Fruit fly (Drosophila melanogaster) whole organism, embryonic: ENCODE measurements around the gene CG7264.

ENCODE experiments used
- Adf1 ChIP-seq: fragments of 200-800 bp; sonication (Bioruptor generic); IDR thresholded peaks from 2 replicates; pipeline ENCODE4 v1.3.6; 2022; ENCODE audit warnings: missing biosample characterization, missing genetic modification characterization
- Asciz ChIP-seq: fragments of 200-800 bp; sonication (Bioruptor generic); optimal IDR thresholded peaks from 2 replicates; lab custom pipeline; 2017; ENCODE audit warnings: missing biosample characterization, mild to moderate bottlenecking, missing genetic modification characterization, missing genetic modification reagents
- Bdp1 ChIP-seq: fragments of 200-800 bp; sonication (Bioruptor generic); optimal IDR thresholded peaks from 3 replicates; lab custom pipeline; 2016; ENCODE audit warnings: missing biosample characterization, missing genetic modification characterization
- BtbVII ChIP-seq: fragments of 200-800 bp; sonication (Bioruptor generic); optimal IDR thresholded peaks from 3 replicates; lab custom pipeline; 2017; ENCODE audit warnings: missing biosample characterization, mild to moderate bottlenecking, missing genetic modification characterization
- CG11085 ChIP-seq: fragments of 200-800 bp; sonication (Bioruptor generic); IDR thresholded peaks from 2 replicates; pipeline ENCODE4 v1.3.6; 2022; ENCODE audit warnings: missing biosample characterization, missing genetic modification characterization
- CG11247 ChIP-seq: fragments of 200-800 bp; sonication (Bioruptor generic); IDR thresholded peaks from 2 replicates; pipeline ENCODE4 v1.3.6; 2022; ENCODE audit warnings: missing biosample characterization, missing genetic modification characterization
- CG12155 ChIP-seq: fragments of 200-800 bp; sonication (Bioruptor generic); optimal IDR thresholded peaks from 3 replicates; lab custom pipeline; 2016; ENCODE audit warnings: missing biosample characterization, missing genetic modification characterization
- CG12219 ChIP-seq: fragments of 200-800 bp; sonication (Bioruptor generic); optimal IDR thresholded peaks from 3 replicates; lab custom pipeline; 2018; ENCODE audit warnings: missing biosample characterization, mild to moderate bottlenecking, missing genetic modification characterization
- CG1233 ChIP-seq: fragments of 200-800 bp; sonication (Bioruptor generic); optimal IDR thresholded peaks from 4 replicates; lab custom pipeline; 2018; ENCODE audit warnings: missing biosample characterization, mild to moderate bottlenecking, missing genetic modification characterization
- CG14710 ChIP-seq: fragments of 200-800 bp; sonication (Bioruptor generic); optimal IDR thresholded peaks from 3 replicates; lab custom pipeline; 2019; ENCODE audit warnings: missing biosample characterization, mild to moderate bottlenecking, missing genetic modification characterization, moderate library complexity
- CG15514 ChIP-seq: fragments of 200-800 bp; sonication (Bioruptor generic); optimal IDR thresholded peaks from 3 replicates; lab custom pipeline; 2017; ENCODE audit warnings: missing biosample characterization, missing genetic modification characterization, mild to moderate bottlenecking, moderate library complexity, missing genetic modification reagents
- CG17912 ChIP-seq: fragments of 200-800 bp; sonication (Bioruptor generic); optimal IDR thresholded peaks from 2 replicates; lab custom pipeline; 2018; ENCODE audit warnings: missing biosample characterization, mild to moderate bottlenecking, missing genetic modification characterization
- CG1832 ChIP-seq: fragments of 200-800 bp; sonication (Bioruptor generic); optimal IDR thresholded peaks from 2 replicates; lab custom pipeline; 2017; ENCODE audit warnings: missing biosample characterization, mild to moderate bottlenecking, missing genetic modification characterization, inconsistent platforms
- CG18599 ChIP-seq: fragments of 200-800 bp; sonication (Bioruptor generic); optimal IDR thresholded peaks from 3 replicates; lab custom pipeline; 2017; ENCODE audit warnings: missing biosample characterization, missing genetic modification characterization, mild to moderate bottlenecking, moderate library complexity, missing genetic modification reagents
- CG2129 ChIP-seq: fragments of 200-800 bp; sonication (Bioruptor generic); IDR thresholded peaks from 2 replicates; pipeline ENCODE4 v1.3.6; 2022; ENCODE audit warnings: missing biosample characterization, missing genetic modification characterization; ENCODE audit not compliant: partially characterized antibody
- CG2199 ChIP-seq: fragments of 200-800 bp; sonication (Bioruptor generic); IDR thresholded peaks from 3 replicates; pipeline ENCODE4 v1.3.6; 2022; ENCODE audit warnings: missing biosample characterization, missing genetic modification characterization
- CG2678 ChIP-seq: fragments of 200-800 bp; sonication (Bioruptor generic); optimal IDR thresholded peaks from 3 replicates; lab custom pipeline; 2019; ENCODE audit warnings: missing biosample characterization, mild to moderate bottlenecking, missing genetic modification characterization, moderate library complexity
- CG34376 ChIP-seq: fragments of 200-800 bp; sonication (Bioruptor generic); optimal IDR thresholded peaks from 2 replicates; lab custom pipeline; 2018; ENCODE audit warnings: missing biosample characterization, mild to moderate bottlenecking, missing genetic modification characterization
- CG3847 ChIP-seq: fragments of 200-800 bp; sonication (Bioruptor generic); IDR thresholded peaks from 2 replicates; pipeline ENCODE4 v1.3.6; 2022; ENCODE audit warnings: missing biosample characterization, missing genetic modification characterization
- CG3995 ChIP-seq: fragments of 200-800 bp; sonication (Bioruptor generic); optimal IDR thresholded peaks from 3 replicates; lab custom pipeline; 2016; ENCODE audit warnings: missing biosample characterization, missing genetic modification characterization
- CG5245 ChIP-seq: fragments of 200-800 bp; sonication (Bioruptor generic); optimal IDR thresholded peaks from 3 replicates; lab custom pipeline; 2016; ENCODE audit warnings: missing biosample characterization, missing genetic modification characterization
- CG7556 ChIP-seq: fragments of 200-800 bp; sonication (Bioruptor generic); optimal IDR thresholded peaks from 2 replicates; lab custom pipeline; 2017; ENCODE audit warnings: missing biosample characterization, mild to moderate bottlenecking, missing genetic modification characterization
- CHES-1-like ChIP-seq: fragments of 200-800 bp; sonication (Bioruptor generic); optimal IDR thresholded peaks from 2 replicates; lab custom pipeline; 2016; ENCODE audit warnings: missing biosample characterization, missing genetic modification characterization
- CkIIα-i1 ChIP-seq: fragments of 200-800 bp; sonication (Bioruptor generic); IDR thresholded peaks from 2 replicates; pipeline ENCODE4 v1.3.6; 2022; ENCODE audit warnings: missing biosample characterization, missing genetic modification characterization
- Dp ChIP-seq: fragments of 200-800 bp; sonication (Bioruptor generic); optimal IDR thresholded peaks from 2 replicates; lab custom pipeline; 2018; ENCODE audit warnings: missing biosample characterization, mild to moderate bottlenecking, missing genetic modification characterization, moderate library complexity
- Hr78 ChIP-seq, 2 experiments: fragments of 200-800 bp in 1 of 2; fragments of >200 bp in 1 of 2; sonication (Bioruptor generic) in 1 of 2; optimal IDR thresholded peaks; 2 replicates each; lab custom pipeline; 2017 to 2019; ENCODE audit warnings: missing biosample characterization in 2 of 2, missing genetic modification characterization in 2 of 2, mild to moderate bottlenecking in 1 of 2, moderate library complexity in 1 of 2
- Lim3 ChIP-seq: fragments of 200-800 bp; sonication (Bioruptor generic); IDR thresholded peaks from 2 replicates; pipeline ENCODE4 v1.3.6; 2022; ENCODE audit warnings: missing biosample characterization, missing genetic modification characterization
- Lpt ChIP-seq: fragments of >200 bp; optimal IDR thresholded peaks from 2 replicates; lab custom pipeline; 2018; ENCODE audit warnings: missing biosample characterization, missing genetic modification characterization
- Opbp ChIP-seq: fragments of 200-800 bp; sonication (Bioruptor generic); IDR thresholded peaks from 3 replicates; pipeline ENCODE4 v1.3.6; 2022; ENCODE audit warnings: missing biosample characterization, missing genetic modification characterization; ENCODE audit not compliant: partially characterized antibody
- Optix ChIP-seq: fragments of 200-800 bp; sonication (Bioruptor generic); IDR thresholded peaks from 3 replicates; pipeline ENCODE4 v1.3.6; 2022; ENCODE audit warnings: missing biosample characterization, missing genetic modification characterization
- PHDP ChIP-seq: fragments of 200-800 bp; sonication (Bioruptor generic); optimal IDR thresholded peaks from 3 replicates; lab custom pipeline; 2018; ENCODE audit warnings: missing biosample characterization, mild to moderate bottlenecking, missing genetic modification characterization, moderate library complexity
- Poxn ChIP-seq: fragments of 200-800 bp; sonication (Bioruptor generic); IDR thresholded peaks from 2 replicates; pipeline ENCODE4 v1.3.6; 2022; ENCODE audit warnings: missing biosample characterization, missing genetic modification characterization
- Tbp ChIP-seq: fragments of >200 bp; optimal IDR thresholded peaks from 2 replicates; lab custom pipeline; 2018; ENCODE audit warnings: missing biosample characterization, missing genetic modification characterization
- abd-A ChIP-seq: fragments of 200-800 bp; sonication (Bioruptor generic); optimal IDR thresholded peaks from 3 replicates; lab custom pipeline; 2019; ENCODE audit warnings: missing biosample characterization, mild to moderate bottlenecking, missing genetic modification characterization, moderate library complexity
- al ChIP-seq: fragments of 200-800 bp; sonication (Bioruptor generic); IDR thresholded peaks from 2 replicates; pipeline ENCODE4 v1.3.6; 2022; ENCODE audit warnings: missing biosample characterization, missing genetic modification characterization
- aop ChIP-seq: fragments of 200-800 bp; sonication (Bioruptor generic); IDR thresholded peaks from 2 replicates; pipeline ENCODE4 v1.3.6; 2022; ENCODE audit warnings: missing biosample characterization, missing genetic modification characterization
- chm ChIP-seq: fragments of 200-800 bp; sonication (Bioruptor generic); IDR thresholded peaks from 2 replicates; pipeline ENCODE4 v1.3.6; 2022; ENCODE audit warnings: missing biosample characterization, missing genetic modification characterization
- en ChIP-seq: fragments of 200-800 bp; sonication (Bioruptor generic); optimal IDR thresholded peaks from 2 replicates; lab custom pipeline; 2016; ENCODE audit warnings: missing biosample characterization, missing genetic modification characterization
- eyg ChIP-seq: fragments of 200-800 bp; sonication (Bioruptor generic); optimal IDR thresholded peaks from 3 replicates; lab custom pipeline; 2016; ENCODE audit warnings: missing biosample characterization, missing genetic modification characterization
- h ChIP-seq: fragments of >200 bp; optimal IDR thresholded peaks from 2 replicates; lab custom pipeline; 2017
- hb ChIP-seq: fragments of 200-800 bp; sonication (Bioruptor generic); IDR thresholded peaks from 3 replicates; pipeline ENCODE4 v1.3.6; 2022; ENCODE audit warnings: missing biosample characterization, missing genetic modification characterization; ENCODE audit not compliant: partially characterized antibody
- ind ChIP-seq: fragments of 200-800 bp; sonication (Bioruptor generic); optimal IDR thresholded peaks from 3 replicates; lab custom pipeline; 2016; ENCODE audit warnings: missing biosample characterization, missing genetic modification characterization
- otp ChIP-seq: fragments of 200-800 bp; sonication (Bioruptor generic); IDR thresholded peaks from 3 replicates; pipeline ENCODE4, ENCODE4 v1.3.6; 2022; ENCODE audit warnings: missing biosample characterization, missing genetic modification characterization
- pros ChIP-seq: fragments of 200-800 bp; sonication (Bioruptor generic); optimal IDR thresholded peaks from 3 replicates; lab custom pipeline; 2019; ENCODE audit warnings: missing biosample characterization, mild to moderate bottlenecking, missing genetic modification characterization, moderate library complexity
- pum ChIP-seq: fragments of 200-800 bp; sonication (Bioruptor generic); optimal IDR thresholded peaks from 2 replicates; lab custom pipeline; 2016; ENCODE audit warnings: missing biosample characterization, missing genetic modification characterization
- rib ChIP-seq: fragments of 200-800 bp; sonication (Bioruptor generic); IDR thresholded peaks from 2 replicates; pipeline ENCODE4 v1.3.6; 2022; ENCODE audit warnings: missing biosample characterization, missing genetic modification characterization
- salm ChIP-seq: fragments of 200-800 bp; sonication (Bioruptor generic); optimal IDR thresholded peaks from 2 replicates; lab custom pipeline; 2018; ENCODE audit warnings: missing biosample characterization, mild to moderate bottlenecking, missing genetic modification characterization
- scrt ChIP-seq: fragments of 200-800 bp; sonication (Bioruptor generic); optimal IDR thresholded peaks from 2 replicates; lab custom pipeline; 2018; ENCODE audit warnings: missing biosample characterization, mild to moderate bottlenecking, missing genetic modification characterization, moderate library complexity
- sd ChIP-seq: fragments of 200-800 bp; sonication (Bioruptor generic); optimal IDR thresholded peaks from 3 replicates; lab custom pipeline; 2018; ENCODE audit warnings: missing biosample characterization, mild to moderate bottlenecking, missing genetic modification characterization, moderate library complexity
- sens-2 ChIP-seq: fragments of 200-800 bp; sonication (Bioruptor generic); IDR thresholded peaks from 2 replicates; pipeline ENCODE4 v1.3.6; 2022; ENCODE audit warnings: missing biosample characterization, missing genetic modification characterization
- seq ChIP-seq: fragments of 200-800 bp; sonication (Bioruptor generic); IDR thresholded peaks from 2 replicates; pipeline ENCODE4 v1.3.6; 2022; ENCODE audit warnings: missing biosample characterization, missing genetic modification characterization

The CG7264 gene

DNA sequence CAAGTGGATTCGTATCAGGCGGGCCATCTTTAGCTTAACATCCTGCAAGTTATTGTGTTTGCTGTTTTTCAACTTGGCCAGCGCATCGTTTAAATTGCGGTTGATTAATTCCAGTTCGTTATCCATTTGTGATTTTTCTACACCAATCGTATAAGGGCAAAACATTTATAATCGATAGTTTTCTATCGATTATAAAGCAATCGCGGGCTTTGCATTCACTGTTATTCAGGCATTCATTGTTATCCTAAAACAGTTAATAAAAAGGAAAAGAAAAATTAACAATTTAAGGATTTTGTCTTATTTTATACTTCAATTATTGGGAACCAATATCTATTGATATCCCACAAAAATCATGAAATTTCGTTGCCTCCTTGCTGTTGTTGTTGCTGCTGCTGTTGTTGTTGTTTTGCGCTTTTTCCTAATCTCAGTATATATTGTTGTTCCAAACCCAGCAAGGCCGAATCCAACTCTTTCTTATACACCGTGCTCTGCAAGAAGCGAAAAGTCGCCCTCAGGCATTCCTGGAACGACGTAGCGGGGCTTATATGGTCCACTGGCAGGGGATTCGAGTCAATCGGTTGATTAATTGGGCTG is 3.2 kb upstream of the CG7264 start, which contains the start of gene CG32095 (continued):
- TF ChIP-seq CG3847 (GFP tag; lab: Robert Waterston, UW) (no peak), CG15514 (GFP tag; lab: Kevin White, UChicago) (no peak), abd-A (no peak), ind (GFP tag; lab: Kevin White, UChicago) (no peak), Tbp (GFP tag; lab: Kevin White, UChicago) (no peak), CG18599 (GFP tag; lab: Kevin White, UChicago) (no peak), Lpt (GFP tag; lab: Kevin White, UChicago) (no peak), rib (GFP tag; lab: Robert Waterston, UW) (no peak), Lim3 (no peak), Poxn (GFP tag; lab: Robert Waterston, UW) (no peak), Opbp (GFP tag; lab: Robert Waterston, UW) (peak; percentile 76; the same call in 2 of the 3 replicates), h (lab: Kevin White, UChicago) (no peak), Bdp1 (GFP tag; lab: Kevin White, UChicago) (no peak), CG2199 (GFP tag; lab: Robert Waterston, UW) (no peak), CG12155 (GFP tag; lab: Kevin White, UChicago) (no peak), BtbVII (GFP tag; lab: Kevin White, UChicago) (no peak), CG11247 (no peak), Adf1 (no peak), Asciz (GFP tag; lab: Kevin White, UChicago) (no peak), Hr78 (GFP tag; optimal IDR thresholded peaks at IDR 0.05; lab: Kevin White, UChicago) (no peak), Optix (GFP tag; lab: Robert Waterston, UW) (no peak), en (GFP tag; lab: Kevin White, UChicago) (no peak), CG7556 (GFP tag; lab: Kevin White, UChicago) (no peak), pum (GFP tag; lab: Kevin White, UChicago) (no peak), CG11085 (GFP tag; lab: Robert Waterston, UW) (no peak), CG17912 (GFP tag; lab: Kevin White, UChicago) (no peak), hb (GFP tag; lab: Robert Waterston, UW) (peak; percentile 51; the same call in 1 of the 3 replicates), CG3995 (peak; percentile 92), seq (no peak), CG1832 (GFP tag; lab: Kevin White, UChicago) (no peak), CG1233 (GFP tag; lab: Kevin White, UChicago) (no peak), otp (no peak), Dp (GFP tag; lab: Kevin White, UChicago) (peak; percentile 55), aop (no peak), sens-2 (GFP tag; lab: Robert Waterston, UW) (no peak), al (GFP tag; lab: Robert Waterston, UW) (no peak), CHES-1-like (GFP tag; lab: Kevin White, UChicago) (no peak), PHDP (tag; lab: Kevin White, UChicago) (no peak), chm (GFP tag; lab: Robert Waterston, UW) (no peak), CG5245 (GFP tag; lab: Kevin White, UChicago) (no peak), CkIIα-i1 (GFP tag; lab: Robert Waterston, UW) (no peak), pros (GFP tag; lab: Kevin White, UChicago) (no peak), CG2678 (tag; lab: Kevin White, UChicago) (no peak), eyg (GFP tag; lab: Kevin White, UChicago) (no peak), salm (no peak), CG34376 (GFP tag; lab: Kevin White, UChicago) (no peak), CG14710 (tag; lab: Kevin White, UChicago) (peak; percentile 17), CG2129 (GFP tag; lab: Robert Waterston, UW) (peak; percentile 53), CG12219 (GFP tag; lab: Kevin White, UChicago) (no peak), scrt (no peak), sd (tag; lab: Kevin White, UChicago) (no peak)
